Worm (Caenorhabditis elegans) whole organism, mixed stage, embryonic: ENCODE data around the gene col-146.

Experiments
- M03D4.4 ChIP-seq: sonication (generic microtip); optimal IDR thresholded peaks from 2 replicates; lab custom pipeline; 2017; ENCODE audit warnings: mild to moderate bottlenecking, missing genetic modification characterization, missing compliant biosample characterization
- bed-3 ChIP-seq: fragments of 200-800 bp; sonication (Bioruptor generic); optimal IDR thresholded peaks from 3 replicates; lab custom pipeline; 2018; ENCODE audit warnings: mild to moderate bottlenecking, missing genetic modification characterization, moderate library complexity, missing compliant biosample characterization
- blmp-1 ChIP-seq: fragments of 150-350 bp; optimal IDR thresholded peaks from 2 replicates; lab custom pipeline; 2014; ENCODE audit warnings: missing biosample characterization, missing genetic modification characterization
- ceh-39 ChIP-seq: fragments of 150-350 bp; optimal IDR thresholded peaks from 2 replicates; lab custom pipeline; 2014; ENCODE audit warnings: missing biosample characterization, missing genetic modification characterization
- ceh-43 ChIP-seq: fragments of 200-800 bp; sonication (Bioruptor generic); optimal IDR thresholded peaks from 2 replicates; lab custom pipeline; 2018; ENCODE audit warnings: mild to moderate bottlenecking, missing genetic modification characterization, moderate library complexity, missing compliant biosample characterization
- ces-1 ChIP-seq: fragments of 150-350 bp; optimal IDR thresholded peaks from 2 replicates; lab custom pipeline; 2014; ENCODE audit warnings: missing biosample characterization, missing genetic modification reagents, missing genetic modification characterization
- cnd-1 ChIP-seq: fragments of 200-800 bp; sonication (Bioruptor generic); optimal IDR thresholded peaks from 2 replicates; lab custom pipeline; 2018; ENCODE audit warnings: mild to moderate bottlenecking, missing genetic modification characterization, missing compliant biosample characterization
- drap-1 ChIP-seq: fragments of 200-800 bp; sonication (Bioruptor generic); optimal IDR thresholded peaks from 3 replicates; lab custom pipeline; 2018; ENCODE audit warnings: mild to moderate bottlenecking, missing genetic modification characterization, missing compliant biosample characterization
- elt-1 ChIP-seq: sonication (generic microtip); optimal IDR thresholded peaks from 2 replicates; lab custom pipeline; 2017; ENCODE audit warnings: missing genetic modification characterization, mild to moderate bottlenecking, missing compliant biosample characterization, antibody characterized with exemption, moderate library complexity, borderline replicate concordance; ENCODE audit not compliant: insufficient read depth
- elt-3 ChIP-seq: fragments of 150-350 bp; optimal IDR thresholded peaks from 2 replicates; lab custom pipeline; 2014; ENCODE audit warnings: missing biosample characterization, missing genetic modification characterization
- ham-2 ChIP-seq: fragments of 200-800 bp; sonication (Bioruptor generic); optimal IDR thresholded peaks from 2 replicates; lab custom pipeline; 2018; ENCODE audit warnings: mild to moderate bottlenecking, missing genetic modification characterization, missing compliant biosample characterization
- hlh-1 ChIP-seq: fragments of 150-350 bp; optimal IDR thresholded peaks from 2 replicates; lab custom pipeline; 2014; ENCODE audit warnings: missing biosample characterization, missing genetic modification reagents, missing genetic modification characterization
- lin-13 ChIP-seq: fragments of 150-350 bp; optimal IDR thresholded peaks from 2 replicates; lab custom pipeline; 2014; ENCODE audit warnings: missing biosample characterization, missing genetic modification characterization
- lin-32 ChIP-seq: fragments of 200-800 bp; sonication (Bioruptor generic); optimal IDR thresholded peaks from 2 replicates; lab custom pipeline; 2018; ENCODE audit warnings: mild to moderate bottlenecking, missing genetic modification characterization, missing compliant biosample characterization
- mab-5 ChIP-seq: fragments of 150-350 bp; optimal IDR thresholded peaks from 2 replicates; lab custom pipeline; 2014; ENCODE audit warnings: missing biosample characterization, missing genetic modification characterization
- mep-1 ChIP-seq: fragments of 150-350 bp; optimal IDR thresholded peaks from 2 replicates; lab custom pipeline; 2017; ENCODE audit warnings: missing biosample characterization, missing genetic modification reagents, missing genetic modification characterization, inconsistent platforms
- mls-2 ChIP-seq: sonication (generic microtip); optimal IDR thresholded peaks from 2 replicates; lab custom pipeline; 2016; ENCODE audit warnings: mild to moderate bottlenecking, missing genetic modification characterization, moderate library complexity, missing compliant biosample characterization
- nhr-12 ChIP-seq: fragments of 150-350 bp; optimal IDR thresholded peaks from 2 replicates; lab custom pipeline; 2014; ENCODE audit warnings: missing biosample characterization, missing genetic modification characterization
- nhr-2 ChIP-seq: fragments of 150-350 bp; optimal IDR thresholded peaks from 2 replicates; lab custom pipeline; 2014; ENCODE audit warnings: missing biosample characterization, missing genetic modification characterization
- nhr-237 ChIP-seq: fragments of 150-350 bp; optimal IDR thresholded peaks from 2 replicates; lab custom pipeline; 2014; ENCODE audit warnings: missing biosample characterization, missing genetic modification characterization
- nhr-28 ChIP-seq: fragments of 150-350 bp; optimal IDR thresholded peaks from 2 replicates; lab custom pipeline; 2014; ENCODE audit warnings: missing biosample characterization, missing genetic modification characterization
- nhr-76 ChIP-seq: sonication (generic microtip); optimal IDR thresholded peaks from 2 replicates; lab custom pipeline; 2017; ENCODE audit warnings: missing biosample characterization, missing genetic modification characterization
- pha-4 ChIP-seq: fragments of 150-350 bp; optimal IDR thresholded peaks from 2 replicates; lab custom pipeline; 2018; ENCODE audit warnings: missing biosample characterization, missing genetic modification reagents, missing genetic modification characterization
- sem-2 ChIP-seq: fragments of 200-800 bp; sonication (Bioruptor generic); optimal IDR thresholded peaks from 2 replicates; lab custom pipeline; 2018; ENCODE audit warnings: mild to moderate bottlenecking, missing genetic modification characterization, missing compliant biosample characterization
- snpc-4 ChIP-seq: fragments of 150-350 bp; optimal IDR thresholded peaks from 2 replicates; lab custom pipeline; 2014; ENCODE audit warnings: missing biosample characterization, missing genetic modification characterization
- sptf-1 ChIP-seq: sonication (generic microtip); optimal IDR thresholded peaks from 2 replicates; lab custom pipeline; 2017; ENCODE audit warnings: mild to moderate bottlenecking, missing genetic modification characterization, moderate library complexity, missing compliant biosample characterization
- tbx-8 ChIP-seq: fragments of 200-800 bp; sonication (Bioruptor generic); optimal IDR thresholded peaks from 2 replicates; lab custom pipeline; 2018; ENCODE audit warnings: mild to moderate bottlenecking, missing genetic modification characterization, moderate library complexity, missing compliant biosample characterization
- unc-120 ChIP-seq: sonication (generic microtip); optimal IDR thresholded peaks from 2 replicates; lab custom pipeline; 2017; ENCODE audit warnings: missing genetic modification characterization, missing compliant biosample characterization; ENCODE audit not compliant: poor library complexity, severe bottlenecking
- unc-39 ChIP-seq: fragments of 150-350 bp; optimal IDR thresholded peaks from 2 replicates; lab custom pipeline; 2014; ENCODE audit warnings: missing biosample characterization, missing genetic modification characterization
- unc-62 ChIP-seq: fragments of 150-350 bp; optimal IDR thresholded peaks from 2 replicates; lab custom pipeline; 2014; ENCODE audit warnings: missing biosample characterization, missing genetic modification reagents, missing genetic modification characterization
- ztf-11 ChIP-seq: fragments of 150-350 bp; optimal IDR thresholded peaks from 2 replicates; lab custom pipeline; 2014; ENCODE audit warnings: missing biosample characterization, missing genetic modification characterization

The col-146 gene

ce11 chrV:9621437-9621836 is 8.3 kb upstream of the col-146 start:
- TF ChIP-seq cnd-1 (tag; lab: Kevin White, UChicago): no peak
- no peak for TF ChIP-seq nhr-28 (tag; lab: Kevin White, UChicago)
- no peak for TF ChIP-seq ceh-39 (tag; lab: Kevin White, UChicago)
- no peak for TF ChIP-seq bed-3 (GFP tag; lab: Kevin White, UChicago)
- no peak for TF ChIP-seq nhr-12 (tag; lab: Kevin White, UChicago)
- no peak for TF ChIP-seq blmp-1 (tag; lab: Kevin White, UChicago)
- TF ChIP-seq sem-2 (GFP tag; lab: Kevin White, UChicago): no peak
- no peak for TF ChIP-seq mep-1
- no peak for TF ChIP-seq M03D4.4 (tag; lab: Kevin White, UChicago)
- TF ChIP-seq unc-39 (tag; lab: Kevin White, UChicago): no peak
- no peak for TF ChIP-seq ceh-43 (GFP tag; lab: Kevin White, UChicago)
- TF ChIP-seq elt-3 (tag; lab: Kevin White, UChicago): no peak
- TF ChIP-seq ces-1 (GFP tag; lab: Kevin White, UChicago): no peak
- TF ChIP-seq mab-5: no peak
- no peak for TF ChIP-seq elt-1 (tag; lab: Kevin White, UChicago)
- TF ChIP-seq lin-32 (GFP tag; lab: Kevin White, UChicago): no peak
- TF ChIP-seq hlh-1 (tag; lab: Kevin White, UChicago): no peak

DNA sequence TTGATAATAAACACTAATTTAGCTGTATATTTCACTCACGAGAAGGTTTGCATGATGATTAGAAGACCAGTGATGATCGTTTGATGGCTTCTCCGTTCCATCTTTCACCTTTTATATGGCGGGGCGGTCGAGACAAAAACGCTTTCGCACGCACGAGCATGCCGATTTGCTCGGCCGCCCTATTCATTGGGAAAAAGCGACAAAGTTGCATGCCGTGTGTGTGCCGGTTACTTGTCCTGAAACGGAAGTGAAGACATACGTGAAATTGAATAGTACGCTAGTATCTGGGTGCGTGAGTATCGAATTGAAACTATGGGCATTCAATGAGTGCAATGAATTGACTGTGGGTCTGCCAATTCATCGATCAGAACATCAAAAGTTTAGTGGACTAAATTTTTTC is 6.9 kb upstream of the col-146 start, which contains the start of gene idpc-5:
TSS of gene idpc-5 (minus strand) at position 101 of the 400 bp plus-strand sequence.
- TF ChIP-seq elt-1 (tag; lab: Kevin White, UChicago) (no peak), unc-62 (GFP tag; lab: Kevin White, UChicago) (no peak), nhr-2 (tag; lab: Kevin White, UChicago) (no peak), sem-2 (GFP tag; lab: Kevin White, UChicago) (no peak), unc-120 (tag; lab: Kevin White, UChicago) (no peak), ztf-11 (no peak), lin-13 (no peak), nhr-28 (tag; lab: Kevin White, UChicago) (no peak), mls-2 (tag; lab: Kevin White, UChicago) (no peak), snpc-4 (tag; lab: Kevin White, UChicago) (no peak), elt-3 (tag; lab: Kevin White, UChicago) (no peak), M03D4.4 (tag; lab: Kevin White, UChicago) (no peak), mab-5 (no peak), lin-32 (GFP tag; lab: Kevin White, UChicago) (no peak), ceh-39 (tag; lab: Kevin White, UChicago) (no peak), ceh-43 (GFP tag; lab: Kevin White, UChicago) (no peak), mep-1 (no peak), pha-4 (no peak)
- TF ChIP-seq, all 35 proteins: peak for 0

DNA sequence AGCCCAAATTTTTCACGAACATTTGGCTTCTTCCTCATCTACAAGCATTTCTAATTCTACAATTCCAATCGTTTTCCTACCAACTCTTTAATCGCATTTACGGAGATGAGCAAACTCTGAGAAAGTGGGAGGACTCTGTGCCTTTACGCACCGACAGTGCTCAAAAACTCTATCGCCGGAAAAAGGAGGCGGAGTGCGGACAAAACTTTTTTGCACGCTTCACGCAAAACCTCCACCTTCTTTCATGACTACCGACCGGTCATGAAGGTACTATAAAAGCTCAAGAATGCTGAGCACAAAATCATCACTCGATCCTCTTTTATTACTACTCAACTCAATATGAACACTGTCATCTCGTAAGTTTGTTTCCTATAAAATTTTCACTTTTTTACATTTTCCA is 4.6 kb upstream of the col-146 start, which contains the start of gene idpc-4:
TSS of gene idpc-4 (plus strand) at position 301 of the 400 bp plus-strand sequence.
- TF ChIP-seq hlh-1 (tag; lab: Kevin White, UChicago) (no peak), nhr-237 (tag; lab: Kevin White, UChicago) (no peak), sptf-1 (no peak), M03D4.4 (tag; lab: Kevin White, UChicago) (no peak), mep-1 (no peak), nhr-76 (tag; lab: Kevin White, UChicago) (no peak), sem-2 (GFP tag; lab: Kevin White, UChicago) (no peak), tbx-8 (GFP tag; lab: Kevin White, UChicago) (no peak), nhr-28 (tag; lab: Kevin White, UChicago) (no peak), ztf-11 (no peak), drap-1 (GFP tag; lab: Kevin White, UChicago) (no peak), nhr-2 (tag; lab: Kevin White, UChicago) (no peak), unc-39 (tag; lab: Kevin White, UChicago) (no peak), bed-3 (GFP tag; lab: Kevin White, UChicago) (no peak), blmp-1 (tag; lab: Kevin White, UChicago) (no peak), ces-1 (GFP tag; lab: Kevin White, UChicago) (no peak), ham-2 (GFP tag; lab: Kevin White, UChicago) (no peak)
